Worm (Caenorhabditis elegans) whole organism, L4/young adult: ENCODE measurements around the gene his-70.

Experiments used
- W03F9.2 ChIP-seq: fragments of 150-350 bp; optimal IDR thresholded peaks from 2 replicates; lab custom pipeline; 2014; ENCODE audit warnings: missing biosample characterization, missing genetic modification characterization
- him-1 ChIP-seq: sonication (generic microtip); optimal IDR thresholded peaks from 2 replicates; lab custom pipeline; 2016; ENCODE audit warnings: missing genotype, missing genetic modification reagents, missing genetic modification characterization, missing compliant biosample characterization

DNA sequence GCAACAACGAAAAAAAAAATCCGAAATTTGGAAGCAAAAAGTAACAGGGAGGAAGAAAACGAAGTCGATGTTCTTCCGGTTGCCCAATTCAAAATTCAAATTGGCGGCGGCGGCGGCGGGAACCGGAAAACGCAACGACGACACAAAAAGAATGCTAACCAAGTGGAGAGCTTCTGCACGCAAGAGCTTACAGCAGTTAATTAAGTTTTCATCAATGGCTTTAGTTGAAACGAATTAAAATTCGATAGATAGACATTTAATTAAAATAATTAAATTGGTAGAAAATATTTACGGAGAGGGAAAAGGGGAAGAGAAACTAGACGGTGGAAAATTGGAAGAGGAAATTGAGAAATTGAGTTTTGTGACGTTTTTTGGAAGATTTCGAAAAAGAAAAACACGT is 10.3 kb upstream of the his-70 start:
- TF ChIP-seq W03F9.2 (tag; lab: Kevin White, UChicago) (no peak), him-1 (tag; lab: Kevin White, UChicago) (no peak)
